Worm (Caenorhabditis elegans) whole organism, L1 larva: Measurements from ENCODE around the gene cutl-22.

Source experiments
- C16A3.4 ChIP-seq: fragments of 150-350 bp; optimal IDR thresholded peaks from 2 replicates; lab custom pipeline; 2014; ENCODE audit warnings: missing biosample characterization, missing genetic modification characterization
- C34B4.2 ChIP-seq: sonication (generic microtip); optimal IDR thresholded peaks from 2 replicates; lab custom pipeline; 2017; ENCODE audit warnings: mild to moderate bottlenecking, missing genetic modification characterization, missing compliant biosample characterization
- F16B12.6 ChIP-seq: fragments of 150-350 bp; optimal IDR thresholded peaks from 2 replicates; lab custom pipeline; 2014; ENCODE audit warnings: missing biosample characterization, missing genetic modification characterization
- aha-1 ChIP-seq: fragments of 150-350 bp; optimal IDR thresholded peaks from 2 replicates; lab custom pipeline; 2014; ENCODE audit warnings: missing biosample characterization, missing genetic modification characterization
- alr-1 ChIP-seq: fragments of 200-800 bp; sonication (Bioruptor generic); optimal IDR thresholded peaks from 2 replicates; lab custom pipeline; 2018; ENCODE audit warnings: borderline replicate concordance, mild to moderate bottlenecking, missing genetic modification characterization, missing compliant biosample characterization
- ama-1 ChIP-seq: fragments of 150-350 bp; optimal IDR thresholded peaks from 2 replicates; lab custom pipeline; 2014
- blmp-1 ChIP-seq: fragments of 150-350 bp; optimal IDR thresholded peaks from 2 replicates; lab custom pipeline; 2014; ENCODE audit warnings: missing biosample characterization, missing genetic modification characterization
- ceh-82 ChIP-seq, 3 experiments: fragments of 150-350 bp in 1 of 3; sonication (generic microtip) in 2 of 3; optimal IDR thresholded peaks; 2 replicates each; lab custom pipeline; 2014 to 2017; ENCODE audit warnings: missing biosample characterization in 3 of 3, missing genetic modification characterization in 3 of 3
- ceh-88 ChIP-seq: fragments of 200-800 bp; sonication (Bioruptor generic); IDR thresholded peaks from 2 replicates; pipeline ENCODE4 v1.3.6; 2022; ENCODE audit warnings: missing genetic modification characterization, missing compliant biosample characterization
- dsc-1 ChIP-seq: sonication (generic microtip); optimal IDR thresholded peaks from 2 replicates; lab custom pipeline; 2016; ENCODE audit warnings: mild to moderate bottlenecking, missing genetic modification characterization, missing compliant biosample characterization
- egl-13 ChIP-seq: sonication (generic microtip); optimal IDR thresholded peaks from 2 replicates; lab custom pipeline; 2016; ENCODE audit warnings: missing genotype, missing genetic modification reagents, missing genetic modification characterization, missing compliant biosample characterization
- elt-2 ChIP-seq: sonication (generic microtip); optimal IDR thresholded peaks from 2 replicates; lab custom pipeline; 2016; ENCODE audit warnings: missing genetic modification characterization, mild to moderate bottlenecking, inconsistent platforms, missing compliant biosample characterization, missing genetic modification reagents
- fkh-10 ChIP-seq: sonication (generic microtip); optimal IDR thresholded peaks from 2 replicates; lab custom pipeline; 2017; ENCODE audit warnings: missing biosample characterization, missing genetic modification reagents, missing genetic modification characterization
- hlh-4 ChIP-seq: sonication (generic microtip); optimal IDR thresholded peaks from 2 replicates; lab custom pipeline; 2016; ENCODE audit warnings: mild to moderate bottlenecking, missing genetic modification characterization, missing compliant biosample characterization
- irx-1 ChIP-seq: sonication (generic microtip); optimal IDR thresholded peaks from 2 replicates; lab custom pipeline; 2016; ENCODE audit warnings: missing genetic modification characterization, missing compliant biosample characterization
- isw-1 ChIP-seq: fragments of 200-800 bp; sonication (Bioruptor generic); IDR thresholded peaks from 2 replicates; pipeline ENCODE4 v1.3.6; 2022; ENCODE audit warnings: missing genetic modification characterization, missing compliant biosample characterization
- jun-1 ChIP-seq: fragments of 150-350 bp; optimal IDR thresholded peaks from 2 replicates; lab custom pipeline; 2014; ENCODE audit warnings: missing biosample characterization, missing genetic modification reagents, missing genetic modification characterization
- lin-14 ChIP-seq: fragments of 200-800 bp; sonication (Bioruptor generic); optimal IDR thresholded peaks from 2 replicates; lab custom pipeline; 2018; ENCODE audit warnings: mild to moderate bottlenecking, missing genetic modification characterization, moderate library complexity, missing compliant biosample characterization
- lin-35 ChIP-seq, 2 experiments: fragments of 150-350 bp; optimal IDR thresholded peaks; 2 replicates each; lab custom pipeline; 2014; ENCODE audit warnings: missing biosample characterization in 2 of 2, missing genetic modification characterization in 2 of 2, missing genetic modification reagents in 2 of 2
- lsy-2 ChIP-seq, 2 experiments: fragments of 150-350 bp; optimal IDR thresholded peaks; 2 replicates each; lab custom pipeline; 2014; ENCODE audit warnings: missing biosample characterization in 2 of 2, missing genetic modification characterization in 2 of 2
- mab-9 ChIP-seq: fragments of 200-800 bp; sonication (Bioruptor generic); IDR thresholded peaks from 2 replicates; pipeline ENCODE4 v1.3.6; 2022; ENCODE audit warnings: missing genetic modification reagents, missing genetic modification characterization, missing compliant biosample characterization
- mdl-1 ChIP-seq, 2 experiments: fragments of 150-350 bp; optimal IDR thresholded peaks; 2 replicates each; lab custom pipeline; 2014 to 2017; ENCODE audit warnings: missing biosample characterization in 2 of 2, missing genetic modification characterization in 2 of 2, inconsistent platforms in 1 of 2
- nhr-237 ChIP-seq: fragments of 150-350 bp; optimal IDR thresholded peaks from 2 replicates; lab custom pipeline; 2014; ENCODE audit warnings: missing biosample characterization, missing genetic modification characterization
- nhr-47 ChIP-seq: sonication (generic microtip); optimal IDR thresholded peaks from 2 replicates; lab custom pipeline; 2016; ENCODE audit warnings: mild to moderate bottlenecking, missing genetic modification characterization, moderate library complexity, missing compliant biosample characterization
- nhr-71 ChIP-seq: sonication (generic microtip); optimal IDR thresholded peaks from 2 replicates; lab custom pipeline; 2016; ENCODE audit warnings: mild to moderate bottlenecking, missing genetic modification characterization, moderate library complexity, missing compliant biosample characterization
- nhr-85 ChIP-seq: sonication (generic microtip); peaks from one replicate; lab custom pipeline; 2016; ENCODE audit warnings: missing genetic modification characterization, inconsistent platforms, missing compliant biosample characterization
- pqm-1 ChIP-seq: sonication (generic microtip); optimal IDR thresholded peaks from 3 replicates; lab custom pipeline; 2017; ENCODE audit warnings: missing biosample characterization, missing genetic modification characterization
- rnt-1 ChIP-seq: sonication (generic microtip); optimal IDR thresholded peaks from 2 replicates; lab custom pipeline; 2016; ENCODE audit warnings: mild to moderate bottlenecking, missing genetic modification characterization, moderate library complexity, missing compliant biosample characterization
- sup-37 ChIP-seq: fragments of 200-800 bp; sonication (Bioruptor generic); optimal IDR thresholded peaks from 2 replicates; lab custom pipeline; 2018; ENCODE audit warnings: mild to moderate bottlenecking, missing genetic modification characterization, missing compliant biosample characterization
- tbx-2 ChIP-seq: sonication (generic microtip); optimal IDR thresholded peaks from 2 replicates; lab custom pipeline; 2016; ENCODE audit warnings: missing genetic modification characterization, missing compliant biosample characterization
- unc-130 ChIP-seq: fragments of 150-350 bp; optimal IDR thresholded peaks from 2 replicates; lab custom pipeline; 2017; ENCODE audit warnings: missing biosample characterization, missing genetic modification characterization, inconsistent platforms
- unc-30 ChIP-seq: sonication (generic microtip); optimal IDR thresholded peaks from 2 replicates; lab custom pipeline; 2017; ENCODE audit warnings: missing biosample characterization, missing genetic modification characterization
- xbp-1 ChIP-seq: sonication (generic microtip); optimal IDR thresholded peaks from 2 replicates; lab custom pipeline; 2016; ENCODE audit warnings: missing genetic modification characterization, missing compliant biosample characterization
- zag-1 ChIP-seq: fragments of 150-350 bp; optimal IDR thresholded peaks from 2 replicates; lab custom pipeline; 2014; ENCODE audit warnings: missing biosample characterization, missing genetic modification characterization
- ztf-4 ChIP-seq: fragments of 150-350 bp; optimal IDR thresholded peaks from 2 replicates; lab custom pipeline; 2014; ENCODE audit warnings: missing biosample characterization, missing genetic modification characterization

The cutl-22 gene

ce11 chrV:1156431-1156830 is 14.9 kb downstream of the cutl-22 start:
- TF ChIP-seq aha-1 (tag; lab: Kevin White, UChicago) (no peak), dsc-1 (tag; lab: Kevin White, UChicago) (peak; percentile 65)

- TF ChIP-seq unc-30 (tag; lab: Kevin White, UChicago) (no peak), isw-1 (GFP tag; lab: Robert Waterston, UW) (no peak), lin-14 (peak; percentile 15), blmp-1 (no peak), ama-1 (no peak), ceh-82 (tag; optimal IDR thresholded peaks at IDR 0.05; lab: Kevin White, UChicago) (peak in 1 of 3 experiments; percentile 9), unc-130 (tag; lab: Kevin White, UChicago) (no peak)
These were observed 15.9 kb downstream of the cutl-22 start for ce11 chrV:1157443-1157842.

- peak; percentile 30 for TF ChIP-seq dsc-1 (tag; lab: Kevin White, UChicago)
- TF ChIP-seq C34B4.2, result peak; percentile 11
- TF ChIP-seq rnt-1, result peak; percentile 27
- TF ChIP-seq fkh-10 (GFP tag; lab: Kevin White, UChicago), result peak; percentile 5
- peak; percentile 69 for TF ChIP-seq ztf-4
- TF ChIP-seq sup-37 (GFP tag; lab: Kevin White, UChicago), result no peak
- TF ChIP-seq nhr-71 (tag; lab: Kevin White, UChicago), result peak; percentile 4
- peak; percentile 11 for TF ChIP-seq nhr-47 (tag; lab: Kevin White, UChicago)
- TF ChIP-seq lsy-2 (tag; optimal IDR thresholded peaks at IDR 0.05; lab: Kevin White, UChicago), result peak in 1 of 2 experiments; percentile 6
- no peak for TF ChIP-seq zag-1
- no peak for TF ChIP-seq nhr-85
- TF ChIP-seq ama-1, result peak; percentile 23
These were observed 16.7 kb downstream of the cutl-22 start for ce11 chrV:1158247-1158646.

- TF ChIP-seq lin-35 (GFP tag; optimal IDR thresholded peaks at IDR 0.05; lab: Kevin White, UChicago) (no peak), alr-1 (tag; lab: Kevin White, UChicago) (no peak), C16A3.4 (tag; lab: Kevin White, UChicago) (no peak), F16B12.6 (tag; lab: Kevin White, UChicago) (no peak), hlh-4 (tag; lab: Kevin White, UChicago) (no peak), nhr-237 (tag; lab: Kevin White, UChicago) (no peak), nhr-47 (tag; lab: Kevin White, UChicago) (no peak)
These were observed 19.2 kb downstream of the cutl-22 start for ce11 chrV:1160716-1161115.

ce11 chrV:1164196-1164691 is 22.7 kb downstream of the cutl-22 start, which contains the start of gene T21H3.5:
Gene T21H3.5, minus strand, starts transcription at chrV:1164293.
- TF ChIP-seq mab-9 (GFP tag; lab: Robert Waterston, UW) (no peak), blmp-1 (peak; percentile 33), lin-14 (no peak), irx-1 (tag; lab: Kevin White, UChicago) (no peak), elt-2 (tag; lab: Kevin White, UChicago) (no peak)

ce11 chrV:1165090-1165761 is 23.7 kb downstream of the cutl-22 start, which contains the start of gene ptr-16:
Gene ptr-16, plus strand, starts transcription at chrV:1165711.
- no peak for TF ChIP-seq unc-130 (tag; lab: Kevin White, UChicago)
- no peak for TF ChIP-seq mdl-1 (tag; optimal IDR thresholded peaks at IDR 0.05; lab: Kevin White, UChicago)
- no peak for TF ChIP-seq xbp-1 (tag; lab: Kevin White, UChicago)
- TF ChIP-seq tbx-2 (tag; lab: Kevin White, UChicago), result no peak
- no peak for TF ChIP-seq jun-1
- no peak for TF ChIP-seq ceh-88 (GFP tag; lab: Robert Waterston, UW)
- TF ChIP-seq pqm-1, result no peak
- no peak for TF ChIP-seq sup-37 (GFP tag; lab: Kevin White, UChicago)
- no peak for TF ChIP-seq irx-1 (tag; lab: Kevin White, UChicago)
- TF ChIP-seq ceh-82 (tag; optimal IDR thresholded peaks at IDR 0.05; lab: Kevin White, UChicago), result no peak
- TF ChIP-seq egl-13 (tag; lab: Kevin White, UChicago), result no peak
